Fruit fly (Drosophila melanogaster): ENCODE data around the gene CG7829.

The CG7829 gene

dm6 chr3R:29798966-29799680 lies 18.4 kb downstream of the CG7829 start, which contains the start of the genes Rnb and Drice (continued):
- TF ChIP-seq CG18476 (GFP tag; optimal IDR thresholded peaks at IDR 0.05): no peak
- TF ChIP-seq ssp (GFP tag; IDR thresholded peaks at IDR 0.05): peak; percentile 35
- 0 out of 2 replicates have a peak, but pooled peaks have one; percentile 25 for TF ChIP-seq CG32772 (GFP tag; IDR thresholded peaks at IDR 0.05)
- no peak for TF ChIP-seq ham (GFP tag; IDR thresholded peaks at IDR 0.05)
- TF ChIP-seq Bgb (GFP tag; IDR thresholded peaks at IDR 0.05; ENCODE audit: partially characterized antibody): peak; percentile 61
- peak; percentile 8; the same call in 1 of the 2 replicates for TF ChIP-seq lmd (GFP tag; IDR thresholded peaks at IDR 0.05)
- no peak for TF ChIP-seq CG15073 (GFP tag; optimal IDR thresholded peaks at IDR 0.05)
- peak; percentile 43; the same call in 1 of the 2 replicates for TF ChIP-seq CG31224 (GFP tag; IDR thresholded peaks at IDR 0.05)
- peak; percentile 32; the same call in 1 of the 2 replicates for TF ChIP-seq CG14667 (GFP tag; IDR thresholded peaks at IDR 0.05)
- peak; percentile 62 for TF ChIP-seq Rfx (GFP tag; IDR thresholded peaks at IDR 0.05)
- no peak for TF ChIP-seq emc (GFP tag; optimal IDR thresholded peaks at IDR 0.05)
- peak; percentile 63 for TF ChIP-seq CG12391 (tag; optimal IDR thresholded peaks at IDR 0.05)
- peak; percentile 49; the same call in 1 of the 2 replicates for TF ChIP-seq CG11247 (GFP tag; IDR thresholded peaks at IDR 0.05)
- peak; percentile 28 for TF ChIP-seq CG6813 (GFP tag; optimal IDR thresholded peaks at IDR 0.05)
- no peak for TF ChIP-seq sima (GFP tag; optimal IDR thresholded peaks at IDR 0.05)
- TF ChIP-seq CG13123 (GFP tag; optimal IDR thresholded peaks at IDR 0.05): peak; percentile 43
- TF ChIP-seq CG1024 (GFP tag; IDR thresholded peaks at IDR 0.05): 0 out of 2 replicates have a peak, but pooled peaks have one; percentile 24
- peak; percentile 36 for TF ChIP-seq Fer1 (GFP tag; optimal IDR thresholded peaks at IDR 0.05)
- peak; percentile 35; the same call in 1 of the 3 replicates for TF ChIP-seq CG14050 (GFP tag; IDR thresholded peaks at IDR 0.05)
- peak; percentile 65 for TF ChIP-seq hbn (GFP tag; IDR thresholded peaks at IDR 0.05; ENCODE audit: partially characterized antibody)
- TF ChIP-seq CG17568 (GFP tag; optimal IDR thresholded peaks at IDR 0.05): no peak
- TF ChIP-seq NK7.1 (GFP tag; optimal IDR thresholded peaks at IDR 0.05): no peak
- TF ChIP-seq HLHmδ (GFP tag; optimal IDR thresholded peaks at IDR 0.05): no peak
- TF ChIP-seq B-H2 (GFP tag; optimal IDR thresholded peaks at IDR 0.05): no peak
- no peak for TF ChIP-seq CG16863 (GFP tag; optimal IDR thresholded peaks at IDR 0.05)
- TF ChIP-seq Hmr (GFP tag; optimal IDR thresholded peaks at IDR 0.05): no peak
- TF ChIP-seq Dbx (GFP tag; IDR thresholded peaks at IDR 0.05): peak; percentile 31; the same call in 1 of the 3 replicates
- TF ChIP-seq CG11560 (tag; IDR thresholded peaks at IDR 0.05): no peak
- peak; percentile 47; the same call in 1 of the 2 replicates for TF ChIP-seq bbx (GFP tag; IDR thresholded peaks at IDR 0.05; ENCODE audit: partially characterized antibody)
- no peak for TF ChIP-seq CG4854 (GFP tag; optimal IDR thresholded peaks at IDR 0.05)
- no peak for TF ChIP-seq Antp (GFP tag; optimal IDR thresholded peaks at IDR 0.05)
- peak; percentile 18 for TF ChIP-seq bab2 (GFP tag; optimal IDR thresholded peaks at IDR 0.05)
- TF ChIP-seq inv (GFP tag; IDR thresholded peaks at IDR 0.05; ENCODE audit: partially characterized antibody): peak; percentile 60
- peak; percentile 45 for TF ChIP-seq trem (tag; optimal IDR thresholded peaks at IDR 0.05)
- no peak for TF ChIP-seq CG12155 (GFP tag; optimal IDR thresholded peaks at IDR 0.05)
- TF ChIP-seq Fer2 (tag; optimal IDR thresholded peaks at IDR 0.05): peak; percentile 12
- no peak for TF ChIP-seq CG12299 (tag; optimal IDR thresholded peaks at IDR 0.05)
- TF ChIP-seq CG32532 (GFP tag; IDR thresholded peaks at IDR 0.05): no peak
- no peak for TF ChIP-seq CG1832 (GFP tag; optimal IDR thresholded peaks at IDR 0.05)
- 0 out of 2 replicates have a peak, but pooled peaks have one; percentile 13 for TF ChIP-seq ap (GFP tag; IDR thresholded peaks at IDR 0.05)
- no peak for TF ChIP-seq Gsc (GFP tag; IDR thresholded peaks at IDR 0.05)
- no peak for TF ChIP-seq scrt (GFP tag; optimal IDR thresholded peaks at IDR 0.05)
- no peak for TF ChIP-seq CG11696 (GFP tag; IDR thresholded peaks at IDR 0.05)
- TF ChIP-seq salm (tag; optimal IDR thresholded peaks at IDR 0.05): no peak
- no peak for TF ChIP-seq CG13775 (GFP tag; optimal IDR thresholded peaks at IDR 0.05)
- peak in 1 of 2 experiments; percentile 2 for TF ChIP-seq crp (GFP tag; optimal IDR thresholded peaks at IDR 0.05)
- no peak for TF ChIP-seq Ets65A (GFP tag)
- no peak for TF ChIP-seq disco-r (GFP tag; optimal IDR thresholded peaks at IDR 0.05)
- TF ChIP-seq Side (GFP tag; optimal IDR thresholded peaks at IDR 0.05): no peak

Data from whole organism, embryonic.